Fruit fly (Drosophila melanogaster) whole organism, embryonic: ENCODE measurements around the gene CG10232.
A peak's percentile ranks its signal among the peaks of the same experiment; 100 is the strongest.

ENCODE experiments used
- ATbp ChIP-seq: fragments of 200-800 bp; sonication (Bioruptor generic); optimal IDR thresholded peaks from 2 replicates; lab custom pipeline; 2017; ENCODE audit warnings: missing biosample characterization, mild to moderate bottlenecking, missing genetic modification characterization, missing genetic modification reagents
- Abd-B ChIP-seq: fragments of 200-800 bp; sonication (Bioruptor generic); optimal IDR thresholded peaks from 2 replicates; lab custom pipeline; 2018; ENCODE audit warnings: missing biosample characterization, mild to moderate bottlenecking, missing genetic modification characterization, moderate library complexity
- Bgb ChIP-seq: fragments of 200-800 bp; sonication (Bioruptor generic); IDR thresholded peaks from 2 replicates; pipeline ENCODE4 v1.3.6; 2022; ENCODE audit warnings: missing biosample characterization, missing genetic modification characterization; ENCODE audit not compliant: partially characterized antibody
- CG10366 ChIP-seq: fragments of 200-800 bp; sonication (Bioruptor generic); IDR thresholded peaks from 2 replicates; pipeline ENCODE4 v1.3.6; 2022; ENCODE audit warnings: missing biosample characterization, missing genetic modification characterization
- CG10565 ChIP-seq: fragments of 200-800 bp; sonication (Bioruptor generic); optimal IDR thresholded peaks from 3 replicates; lab custom pipeline; 2016; ENCODE audit warnings: missing biosample characterization, mild to moderate bottlenecking, missing genetic modification characterization
- CG10654 ChIP-seq: fragments of 200-800 bp; sonication (Bioruptor generic); optimal IDR thresholded peaks from 2 replicates; lab custom pipeline; 2016; ENCODE audit warnings: missing biosample characterization, missing genetic modification characterization
- CG11247 ChIP-seq: fragments of 200-800 bp; sonication (Bioruptor generic); IDR thresholded peaks from 2 replicates; pipeline ENCODE4 v1.3.6; 2022; ENCODE audit warnings: missing biosample characterization, missing genetic modification characterization
- CG11695 ChIP-seq: fragments of 200-800 bp; sonication (Bioruptor generic); IDR thresholded peaks from 3 replicates; pipeline ENCODE4 v1.3.6; 2022; ENCODE audit warnings: missing biosample characterization, missing genetic modification characterization
- CG12219 ChIP-seq: fragments of 200-800 bp; sonication (Bioruptor generic); optimal IDR thresholded peaks from 3 replicates; lab custom pipeline; 2018; ENCODE audit warnings: missing biosample characterization, mild to moderate bottlenecking, missing genetic modification characterization
- CG1529 ChIP-seq: fragments of 200-800 bp; sonication (Bioruptor generic); optimal IDR thresholded peaks from 3 replicates; lab custom pipeline; 2018; ENCODE audit warnings: missing biosample characterization, missing genetic modification characterization
- CG15514 ChIP-seq: fragments of 200-800 bp; sonication (Bioruptor generic); optimal IDR thresholded peaks from 3 replicates; lab custom pipeline; 2017; ENCODE audit warnings: missing biosample characterization, missing genetic modification characterization, mild to moderate bottlenecking, moderate library complexity, missing genetic modification reagents
- CG17186 ChIP-seq: fragments of 200-800 bp; sonication (Bioruptor generic); optimal IDR thresholded peaks from 3 replicates; lab custom pipeline; 2017; ENCODE audit warnings: missing biosample characterization, missing genetic modification reagents, missing genetic modification characterization
- CG17912 ChIP-seq: fragments of 200-800 bp; sonication (Bioruptor generic); optimal IDR thresholded peaks from 2 replicates; lab custom pipeline; 2018; ENCODE audit warnings: missing biosample characterization, mild to moderate bottlenecking, missing genetic modification characterization
- CG18262 ChIP-seq: fragments of 200-800 bp; optimal IDR thresholded peaks from 3 replicates; lab custom pipeline; 2019; ENCODE audit warnings: missing biosample characterization, mild to moderate bottlenecking, missing genetic modification characterization, moderate library complexity
- CG18476 ChIP-seq: fragments of 200-800 bp; sonication (Bioruptor generic); optimal IDR thresholded peaks from 2 replicates; lab custom pipeline; 2016; ENCODE audit warnings: missing biosample characterization, mild to moderate bottlenecking, missing genetic modification characterization
- CG33557 ChIP-seq: fragments of 200-800 bp; sonication (Bioruptor generic); optimal IDR thresholded peaks from 2 replicates; lab custom pipeline; 2019; ENCODE audit warnings: missing biosample characterization, mild to moderate bottlenecking, missing genetic modification characterization, moderate library complexity
- CG34422 ChIP-seq: fragments of 200-800 bp; sonication (Bioruptor generic); IDR thresholded peaks from 3 replicates; pipeline ENCODE4 v1.3.6; 2022; ENCODE audit warnings: missing biosample characterization, missing genetic modification characterization
- CG4282 ChIP-seq: fragments of 200-800 bp; sonication (Bioruptor generic); optimal IDR thresholded peaks from 2 replicates; lab custom pipeline; 2016; ENCODE audit warnings: missing biosample characterization, missing genetic modification characterization
- CG4730 ChIP-seq: fragments of 200-800 bp; sonication (Bioruptor generic); IDR thresholded peaks from 2 replicates; pipeline ENCODE4 v1.3.6; 2022; ENCODE audit warnings: missing biosample characterization, missing genetic modification characterization
- CG6175 ChIP-seq: fragments of 200-800 bp; sonication (Bioruptor generic); IDR thresholded peaks from 3 replicates; pipeline ENCODE4 v1.3.6; 2022; ENCODE audit warnings: missing biosample characterization, missing genetic modification characterization
- CG8359 ChIP-seq: fragments of 200-800 bp; sonication (Bioruptor generic); optimal IDR thresholded peaks from 2 replicates; lab custom pipeline; 2017; ENCODE audit warnings: missing biosample characterization, mild to moderate bottlenecking, missing genetic modification characterization, borderline replicate concordance
- CG9817 ChIP-seq: fragments of 200-800 bp; sonication (Bioruptor generic); optimal IDR thresholded peaks from 2 replicates; lab custom pipeline; 2018; ENCODE audit warnings: missing biosample characterization, mild to moderate bottlenecking, missing genetic modification characterization, moderate library complexity
- Camta ChIP-seq: fragments of 200-800 bp; sonication (Bioruptor generic); optimal IDR thresholded peaks from 2 replicates; lab custom pipeline; 2016; ENCODE audit warnings: missing biosample characterization, missing genetic modification characterization
- CkIIα-i1 ChIP-seq: fragments of 200-800 bp; sonication (Bioruptor generic); IDR thresholded peaks from 2 replicates; pipeline ENCODE4 v1.3.6; 2022; ENCODE audit warnings: missing biosample characterization, missing genetic modification characterization
- Dfd ChIP-seq, 2 experiments: fragments of >200 bp; optimal IDR thresholded peaks; 2 replicates each; lab custom pipeline; 2017; ENCODE audit warnings: missing biosample characterization in 2 of 2, missing genetic modification characterization in 2 of 2
- E2f1 ChIP-seq: fragments of 200-800 bp; sonication (Bioruptor generic); IDR thresholded peaks from 2 replicates; pipeline ENCODE4 v1.3.6; 2022; ENCODE audit warnings: missing biosample characterization, missing genetic modification characterization
- E2f2 ChIP-seq: fragments of 200-800 bp; sonication (Bioruptor generic); IDR thresholded peaks from 2 replicates; pipeline ENCODE4 v1.3.6; 2022; ENCODE audit warnings: missing biosample characterization, missing genetic modification characterization
- HHEX ChIP-seq: fragments of 200-800 bp; sonication (Bioruptor generic); optimal IDR thresholded peaks from 3 replicates; lab custom pipeline; 2017; ENCODE audit warnings: missing biosample characterization, mild to moderate bottlenecking, missing genetic modification characterization, missing genetic modification reagents
- Hand ChIP-seq: fragments of 200-800 bp; sonication (Bioruptor generic); optimal IDR thresholded peaks from 2 replicates; lab custom pipeline; 2017; ENCODE audit warnings: mild to moderate bottlenecking, missing biosample characterization, missing genetic modification reagents, missing genetic modification characterization
- Hey ChIP-seq: fragments of 200-800 bp; sonication (Bioruptor generic); optimal IDR thresholded peaks from 3 replicates; lab custom pipeline; 2018; ENCODE audit warnings: missing biosample characterization, mild to moderate bottlenecking, missing genetic modification characterization
- Mad ChIP-seq: fragments of 200-800 bp; sonication (Bioruptor generic); optimal IDR thresholded peaks from 2 replicates; lab custom pipeline; 2016; ENCODE audit warnings: missing biosample characterization, missing genetic modification characterization
- Med ChIP-seq: fragments of 200-800 bp; sonication (Bioruptor generic); peaks from one replicate; lab custom pipeline; 2016; ENCODE audit warnings: missing biosample characterization, missing genetic modification characterization, mild to moderate bottlenecking, inconsistent platforms, moderate library complexity
- Mes4 ChIP-seq: fragments of 200-800 bp; sonication (Bioruptor generic); optimal IDR thresholded peaks from 2 replicates; lab custom pipeline; 2016; ENCODE audit warnings: missing biosample characterization, missing genetic modification characterization
- NfI ChIP-seq: fragments of 200-800 bp; sonication (Bioruptor generic); optimal IDR thresholded peaks from 3 replicates; lab custom pipeline; 2018; ENCODE audit warnings: missing biosample characterization, mild to moderate bottlenecking, missing genetic modification characterization, moderate library complexity
- Oaz ChIP-seq: fragments of 200-800 bp; sonication (Bioruptor generic); IDR thresholded peaks from 2 replicates; pipeline ENCODE4 v1.3.6; 2022; ENCODE audit warnings: missing biosample characterization, missing genetic modification characterization
- Optix ChIP-seq: fragments of 200-800 bp; sonication (Bioruptor generic); IDR thresholded peaks from 3 replicates; pipeline ENCODE4 v1.3.6; 2022; ENCODE audit warnings: missing biosample characterization, missing genetic modification characterization
- Ptx1 ChIP-seq: fragments of 200-800 bp; sonication (Bioruptor generic); IDR thresholded peaks from 2 replicates; pipeline ENCODE4 v1.3.6; 2022; ENCODE audit warnings: missing biosample characterization, missing genetic modification characterization
- Sry-β ChIP-seq: fragments of 200-800 bp; sonication (Bioruptor generic); optimal IDR thresholded peaks from 2 replicates; lab custom pipeline; 2018; ENCODE audit warnings: missing biosample characterization, mild to moderate bottlenecking, missing genetic modification characterization, moderate library complexity
- Tbp ChIP-seq: fragments of >200 bp; optimal IDR thresholded peaks from 2 replicates; lab custom pipeline; 2018; ENCODE audit warnings: missing biosample characterization, missing genetic modification characterization
- bowl ChIP-seq: fragments of 200-800 bp; sonication (Bioruptor generic); IDR thresholded peaks from 2 replicates; pipeline ENCODE4 v1.3.6; 2022; ENCODE audit warnings: missing biosample characterization, missing genetic modification characterization
- cato ChIP-seq: fragments of 200-800 bp; sonication (Bioruptor generic); optimal IDR thresholded peaks from 2 replicates; lab custom pipeline; 2016; ENCODE audit warnings: missing biosample characterization, missing genetic modification characterization, borderline replicate concordance
- corto ChIP-seq: fragments of 200-800 bp; sonication (Bioruptor generic); optimal IDR thresholded peaks from 2 replicates; lab custom pipeline; 2016; ENCODE audit warnings: missing biosample characterization, mild to moderate bottlenecking, missing genetic modification characterization, moderate library complexity
- crc ChIP-seq: fragments of 200-800 bp; sonication (Bioruptor generic); optimal IDR thresholded peaks from 2 replicates; lab custom pipeline; 2016; ENCODE audit warnings: missing biosample characterization, missing genetic modification characterization
- danr ChIP-seq: fragments of 200-800 bp; sonication (Bioruptor generic); IDR thresholded peaks from 2 replicates; pipeline ENCODE4 v1.3.6; 2022; ENCODE audit warnings: missing biosample characterization, missing genetic modification characterization
- kni ChIP-seq: fragments of 200-800 bp; sonication (Bioruptor generic); optimal IDR thresholded peaks from 3 replicates; lab custom pipeline; 2017; ENCODE audit warnings: mild to moderate bottlenecking, missing biosample characterization, missing genetic modification reagents, missing genetic modification characterization
- lbe ChIP-seq: fragments of 200-800 bp; sonication (Bioruptor generic); optimal IDR thresholded peaks from 2 replicates; lab custom pipeline; 2016; ENCODE audit warnings: missing biosample characterization, mild to moderate bottlenecking, missing genetic modification characterization
- lmd ChIP-seq: fragments of 200-800 bp; sonication (Bioruptor generic); IDR thresholded peaks from 2 replicates; pipeline ENCODE4 v1.3.6; 2022; ENCODE audit warnings: missing biosample characterization, missing genetic modification characterization
- nerfin-1 ChIP-seq: fragments of 200-800 bp; sonication (Bioruptor generic); optimal IDR thresholded peaks from 3 replicates; lab custom pipeline; 2019; ENCODE audit warnings: missing biosample characterization, mild to moderate bottlenecking, missing genetic modification characterization, moderate library complexity
- scrt ChIP-seq: fragments of 200-800 bp; sonication (Bioruptor generic); optimal IDR thresholded peaks from 2 replicates; lab custom pipeline; 2018; ENCODE audit warnings: missing biosample characterization, mild to moderate bottlenecking, missing genetic modification characterization, moderate library complexity
- trem ChIP-seq: fragments of 200-800 bp; optimal IDR thresholded peaks from 3 replicates; lab custom pipeline; 2019; ENCODE audit warnings: missing biosample characterization, mild to moderate bottlenecking, missing genetic modification characterization, moderate library complexity
- wek ChIP-seq: fragments of 200-800 bp; sonication (Bioruptor generic); optimal IDR thresholded peaks from 3 replicates; lab custom pipeline; 2018; ENCODE audit warnings: missing biosample characterization, mild to moderate bottlenecking, missing genetic modification characterization, moderate library complexity
- zen2 ChIP-seq: fragments of 200-800 bp; sonication (Bioruptor generic); IDR thresholded peaks from 3 replicates; pipeline ENCODE4 v1.3.6; 2022; ENCODE audit warnings: missing biosample characterization, missing genetic modification characterization; ENCODE audit not compliant: partially characterized antibody

CG10232 gene

dm6 chr3R:23729066-23729465 is 7.6 kb upstream of the CG10232 start (continued):
- TF ChIP-seq CG12219 (GFP tag; lab: Kevin White, UChicago) (peak; percentile 45), CG10366 (GFP tag; lab: Robert Waterston, UW) (no peak), CG15514 (GFP tag; lab: Kevin White, UChicago) (peak; percentile 62), Abd-B (GFP tag; lab: Kevin White, UChicago) (no peak), CG4730 (no peak), crc (GFP tag; lab: Kevin White, UChicago) (no peak), lbe (GFP tag; lab: Kevin White, UChicago) (no peak), CG18476 (GFP tag; lab: Kevin White, UChicago) (no peak), Hey (tag; lab: Kevin White, UChicago) (peak; percentile 57), CG33557 (GFP tag; lab: Kevin White, UChicago) (no peak), HHEX (GFP tag; lab: Kevin White, UChicago) (peak; percentile 60), CG10565 (GFP tag; lab: Kevin White, UChicago) (no peak), Sry-β (GFP tag; lab: Kevin White, UChicago) (no peak), E2f1 (no peak), trem (tag; lab: Kevin White, UChicago) (no peak), CG17912 (no peak), NfI (GFP tag; lab: Kevin White, UChicago) (peak; percentile 8), scrt (GFP tag; lab: Kevin White, UChicago) (peak; percentile 46), Bgb (GFP tag; lab: Robert Waterston, UW) (no peak), Hand (GFP tag; lab: Kevin White, UChicago) (peak; percentile 42), CG10654 (GFP tag; lab: Kevin White, UChicago) (no peak), Ptx1 (GFP tag; lab: Robert Waterston, UW) (no peak), kni (GFP tag; lab: Kevin White, UChicago) (no peak), CG8359 (no peak), CG1529 (GFP tag; lab: Kevin White, UChicago) (no peak), corto (GFP tag; lab: Kevin White, UChicago) (no peak), E2f2 (no peak), CG9817 (no peak), CG11695 (GFP tag; lab: Robert Waterston, UW) (0 out of 3 replicates have a peak, but pooled peaks have one; percentile 8), danr (no peak), Mad (GFP tag; lab: Kevin White, UChicago) (no peak), CG17186 (GFP tag; lab: Kevin White, UChicago) (no peak), lmd (GFP tag; lab: Robert Waterston, UW) (no peak), CG34422 (GFP tag; lab: Robert Waterston, UW) (no peak), CG11247 (no peak), Oaz (GFP tag; lab: Robert Waterston, UW) (no peak), Dfd (GFP tag; optimal IDR thresholded peaks at IDR 0.05; lab: Kevin White, UChicago) (no peak), Tbp (no peak), Optix (GFP tag; lab: Robert Waterston, UW) (no peak), ATbp (GFP tag; lab: Kevin White, UChicago) (peak; percentile 54), Camta (GFP tag; lab: Kevin White, UChicago) (no peak), wek (peak; percentile 62), CG18262 (tag; lab: Kevin White, UChicago) (no peak), Med (GFP tag; lab: Kevin White, UChicago) (peak; percentile 87), CG6175 (GFP tag; lab: Robert Waterston, UW) (no peak), Mes4 (GFP tag; lab: Kevin White, UChicago) (no peak), bowl (GFP tag; lab: Robert Waterston, UW) (no peak), cato (GFP tag; lab: Kevin White, UChicago) (no peak), CkIIα-i1 (GFP tag; lab: Robert Waterston, UW) (no peak), zen2 (GFP tag; lab: Robert Waterston, UW) (no peak), CG4282 (GFP tag; lab: Kevin White, UChicago) (no peak), nerfin-1 (tag; lab: Kevin White, UChicago) (no peak)
